Worm (Caenorhabditis elegans) whole organism, L2 larva: ENCODE measurements around the gene C55C3.1.

ENCODE experiments used
- blmp-1 ChIP-seq: sonication (generic microtip); optimal IDR thresholded peaks from 2 replicates; lab custom pipeline; 2017; ENCODE audit warnings: missing genetic modification characterization, mild to moderate bottlenecking, missing compliant biosample characterization, antibody characterized with exemption, moderate library complexity; ENCODE audit not compliant: insufficient read depth
- ceh-16 ChIP-seq: fragments of 150-350 bp; optimal IDR thresholded peaks from 2 replicates; lab custom pipeline; 2014; ENCODE audit warnings: missing biosample characterization, missing genetic modification characterization
- lin-39 ChIP-seq: fragments of 150-350 bp; optimal IDR thresholded peaks from 2 replicates; lab custom pipeline; 2014; ENCODE audit warnings: missing biosample characterization, missing genetic modification reagents, missing genetic modification characterization
- mab-5 ChIP-seq: fragments of 150-350 bp; optimal IDR thresholded peaks from 2 replicates; lab custom pipeline; 2014; ENCODE audit warnings: missing biosample characterization, missing genetic modification characterization
- nhr-12 ChIP-seq: fragments of 150-350 bp; optimal IDR thresholded peaks from 2 replicates; lab custom pipeline; 2014; ENCODE audit warnings: missing biosample characterization, missing genetic modification characterization
- nhr-237 ChIP-seq: fragments of 150-350 bp; optimal IDR thresholded peaks from 2 replicates; lab custom pipeline; 2014; ENCODE audit warnings: missing biosample characterization, missing genetic modification characterization
- snpc-4 ChIP-seq: fragments of 150-350 bp; optimal IDR thresholded peaks from 2 replicates; lab custom pipeline; 2014; ENCODE audit warnings: missing biosample characterization, missing genetic modification characterization
- ztf-4 ChIP-seq: fragments of 150-350 bp; optimal IDR thresholded peaks from 2 replicates; lab custom pipeline; 2014; ENCODE audit warnings: missing biosample characterization, missing genetic modification characterization

- no peak for TF ChIP-seq mab-5 (tag; lab: Kevin White, UChicago)
- TF ChIP-seq snpc-4 (tag; lab: Kevin White, UChicago): peak; percentile 12
- TF ChIP-seq blmp-1: peak; percentile 65
- peak; percentile 71 for TF ChIP-seq ztf-4 (tag; lab: Kevin White, UChicago)
- TF ChIP-seq nhr-12 (tag; lab: Kevin White, UChicago): no peak
- TF ChIP-seq lin-39: no peak
- TF ChIP-seq ceh-16: no peak
- no peak for TF ChIP-seq nhr-237 (tag; lab: Kevin White, UChicago)
Measured at ce11 chrIV:5753954-5754543, 45.2 kb downstream of the C55C3.1 start.
